Worm (Caenorhabditis elegans): ENCODE data around the gene R10E8.5.

DNA sequence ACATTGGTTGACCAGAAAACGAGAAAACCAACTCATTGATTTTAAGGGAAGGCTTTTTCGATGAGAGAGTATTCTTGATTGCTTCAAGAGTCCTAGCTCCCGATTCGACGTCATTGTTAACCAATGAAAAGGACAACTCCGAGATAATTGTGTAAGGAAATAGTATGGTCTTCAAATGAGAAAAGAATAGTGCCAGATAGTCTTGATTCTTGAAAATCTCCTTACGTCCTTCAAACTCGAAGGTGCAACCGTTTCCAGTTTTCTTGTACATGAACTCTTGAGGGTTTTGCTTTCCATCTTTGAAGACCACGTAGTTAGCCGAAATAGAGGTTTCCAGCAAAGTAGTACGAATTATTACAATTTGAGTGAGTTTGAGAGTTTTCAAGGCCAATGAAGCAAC, 11.4 kb upstream of the R10E8.5 start:
- TF ChIP-seq fkh-10 (GFP tag; optimal IDR thresholded peaks at IDR 0.05) (no peak), nhr-237 (tag; optimal IDR thresholded peaks at IDR 0.05) (no peak), nhr-76 (tag; optimal IDR thresholded peaks at IDR 0.05) (no peak), snpc-4 (tag; optimal IDR thresholded peaks at IDR 0.05) (no peak), mdl-1 (tag; optimal IDR thresholded peaks at IDR 0.05) (no peak), lsy-2 (tag; optimal IDR thresholded peaks at IDR 0.05) (no peak), nhr-28 (tag; optimal IDR thresholded peaks at IDR 0.05) (no peak), efl-1 (optimal IDR thresholded peaks at IDR 0.05) (no peak), efl-1 (GFP tag; optimal IDR thresholded peaks at IDR 0.05 in 1 of 2) (no peak), ces-1 (GFP tag; optimal IDR thresholded peaks at IDR 0.05) (no peak), nhr-77 (tag; optimal IDR thresholded peaks at IDR 0.05) (no peak)

Data from whole organism, L1 larva.